Fruit fly (Drosophila melanogaster) whole organism, embryonic: ENCODE data around the gene HemK2.
A peak's percentile ranks its signal among the peaks of the same experiment; 100 is the strongest.

Source experiments
- CG10366 ChIP-seq: fragments of 200-800 bp; sonication (Bioruptor generic); IDR thresholded peaks from 2 replicates; pipeline ENCODE4 v1.3.6; 2022; ENCODE audit warnings: missing biosample characterization, missing genetic modification characterization
- CG10654 ChIP-seq: fragments of 200-800 bp; sonication (Bioruptor generic); optimal IDR thresholded peaks from 2 replicates; lab custom pipeline; 2016; ENCODE audit warnings: missing biosample characterization, missing genetic modification characterization
- CG11723 ChIP-seq: fragments of 200-800 bp; sonication (Bioruptor generic); optimal IDR thresholded peaks from 2 replicates; lab custom pipeline; 2017; ENCODE audit warnings: missing biosample characterization, mild to moderate bottlenecking, missing genetic modification characterization
- CG12155 ChIP-seq: fragments of 200-800 bp; sonication (Bioruptor generic); optimal IDR thresholded peaks from 3 replicates; lab custom pipeline; 2016; ENCODE audit warnings: missing biosample characterization, missing genetic modification characterization
- CG13287 ChIP-seq: fragments of 200-800 bp; sonication (Bioruptor generic); IDR thresholded peaks from 2 replicates; pipeline ENCODE4 v1.3.6; 2022; ENCODE audit warnings: missing biosample characterization, missing genetic modification characterization; ENCODE audit not compliant: partially characterized antibody
- CG14050 ChIP-seq: fragments of 200-800 bp; sonication (Bioruptor generic); IDR thresholded peaks from 3 replicates; pipeline ENCODE4 v1.3.6; 2022; ENCODE audit warnings: missing biosample characterization, missing genetic modification characterization
- CG15479 ChIP-seq: fragments of 200-800 bp; sonication (Bioruptor generic); optimal IDR thresholded peaks from 3 replicates; lab custom pipeline; 2019; ENCODE audit warnings: missing biosample characterization, mild to moderate bottlenecking, missing genetic modification characterization, moderate library complexity
- CG17385 ChIP-seq: fragments of 200-800 bp; sonication (Bioruptor generic); optimal IDR thresholded peaks from 3 replicates; lab custom pipeline; 2018; ENCODE audit warnings: missing biosample characterization, mild to moderate bottlenecking, missing genetic modification characterization
- CG17568 ChIP-seq: fragments of 200-800 bp; sonication (Bioruptor generic); optimal IDR thresholded peaks from 2 replicates; lab custom pipeline; 2018; ENCODE audit warnings: missing biosample characterization, mild to moderate bottlenecking, missing genetic modification characterization, moderate library complexity
- CG17802 ChIP-seq: fragments of 200-800 bp; sonication (Bioruptor generic); optimal IDR thresholded peaks from 2 replicates; lab custom pipeline; 2018; ENCODE audit warnings: missing biosample characterization, mild to moderate bottlenecking, missing genetic modification characterization, moderate library complexity
- CG31388 ChIP-seq: fragments of 200-800 bp; sonication (Bioruptor generic); optimal IDR thresholded peaks from 2 replicates; lab custom pipeline; 2016; ENCODE audit warnings: missing biosample characterization, missing genetic modification characterization
- CG34376 ChIP-seq: fragments of 200-800 bp; sonication (Bioruptor generic); optimal IDR thresholded peaks from 2 replicates; lab custom pipeline; 2018; ENCODE audit warnings: missing biosample characterization, mild to moderate bottlenecking, missing genetic modification characterization
- CG4707 ChIP-seq: fragments of 200-800 bp; sonication (Bioruptor generic); optimal IDR thresholded peaks from 2 replicates; lab custom pipeline; 2018; ENCODE audit warnings: missing biosample characterization, mild to moderate bottlenecking, missing genetic modification characterization, moderate library complexity
- CG4820 ChIP-seq: fragments of 200-800 bp; sonication (Bioruptor generic); optimal IDR thresholded peaks from 3 replicates; lab custom pipeline; 2016; ENCODE audit warnings: missing biosample characterization, missing genetic modification characterization
- CG6689 ChIP-seq: fragments of 200-800 bp; sonication (Bioruptor generic); IDR thresholded peaks from 2 replicates; pipeline ENCODE4 v1.3.6; 2022; ENCODE audit warnings: missing biosample characterization, missing genetic modification characterization
- CG8089 ChIP-seq: fragments of 200-800 bp; sonication (Bioruptor generic); optimal IDR thresholded peaks from 3 replicates; lab custom pipeline; 2016; ENCODE audit warnings: missing biosample characterization, missing genetic modification characterization
- CG9609 ChIP-seq: fragments of 200-800 bp; sonication (Bioruptor generic); optimal IDR thresholded peaks from 3 replicates; lab custom pipeline; 2016; ENCODE audit warnings: missing biosample characterization, missing genetic modification characterization
- D19A ChIP-seq: fragments of 200-800 bp; optimal IDR thresholded peaks from 3 replicates; lab custom pipeline; 2019; ENCODE audit warnings: missing biosample characterization, mild to moderate bottlenecking, missing genetic modification characterization, moderate library complexity
- Dref ChIP-seq: fragments of 200-800 bp; sonication (Bioruptor generic); IDR thresholded peaks from 2 replicates; pipeline ENCODE4 v1.3.6; 2022; ENCODE audit warnings: missing biosample characterization, missing genetic modification characterization
- E2f1 ChIP-seq: fragments of 200-800 bp; sonication (Bioruptor generic); IDR thresholded peaks from 2 replicates; pipeline ENCODE4 v1.3.6; 2022; ENCODE audit warnings: missing biosample characterization, missing genetic modification characterization
- Ets97D ChIP-seq: fragments of 200-800 bp; sonication (Bioruptor generic); optimal IDR thresholded peaks from 3 replicates; lab custom pipeline; 2016; ENCODE audit warnings: missing biosample characterization, missing genetic modification characterization
- Hmr ChIP-seq: fragments of 200-800 bp; sonication (Bioruptor generic); optimal IDR thresholded peaks from 3 replicates; lab custom pipeline; 2017; ENCODE audit warnings: mild to moderate bottlenecking, missing biosample characterization, missing genetic modification reagents, missing genetic modification characterization
- Nf-YB ChIP-seq: fragments of 200-800 bp; sonication (Bioruptor generic); optimal IDR thresholded peaks from 3 replicates; lab custom pipeline; 2019; ENCODE audit warnings: missing biosample characterization, mild to moderate bottlenecking, missing genetic modification characterization, moderate library complexity
- Nf-YC ChIP-seq: fragments of 200-800 bp; optimal IDR thresholded peaks from 3 replicates; lab custom pipeline; 2019; ENCODE audit warnings: missing biosample characterization, mild to moderate bottlenecking, missing genetic modification characterization, moderate library complexity
- Oaz ChIP-seq: fragments of 200-800 bp; sonication (Bioruptor generic); IDR thresholded peaks from 2 replicates; pipeline ENCODE4 v1.3.6; 2022; ENCODE audit warnings: missing biosample characterization, missing genetic modification characterization
- Sin3A ChIP-seq: fragments of >200 bp; optimal IDR thresholded peaks from 2 replicates; lab custom pipeline; 2018
- Spps ChIP-seq: fragments of 200-800 bp; sonication (Bioruptor generic); optimal IDR thresholded peaks from 2 replicates; lab custom pipeline; 2018; ENCODE audit warnings: missing biosample characterization, mild to moderate bottlenecking, missing genetic modification characterization
- Usf ChIP-seq: fragments of 200-800 bp; sonication (Bioruptor generic); optimal IDR thresholded peaks from 2 replicates; lab custom pipeline; 2017; ENCODE audit warnings: missing genotype, missing biosample characterization, missing genetic modification characterization
- chif ChIP-seq, 2 experiments: fragments of 200-800 bp; sonication (Bioruptor generic); optimal IDR thresholded peaks; 3 replicates each; lab custom pipeline; 2016; ENCODE audit warnings: missing biosample characterization in 2 of 2, missing genetic modification characterization in 2 of 2
- crc ChIP-seq: fragments of 200-800 bp; sonication (Bioruptor generic); optimal IDR thresholded peaks from 2 replicates; lab custom pipeline; 2016; ENCODE audit warnings: missing biosample characterization, missing genetic modification characterization
- crol ChIP-seq: fragments of 200-800 bp; sonication (Bioruptor generic); IDR thresholded peaks from 2 replicates; pipeline ENCODE4 v1.3.6; 2022; ENCODE audit warnings: missing biosample characterization, missing genetic modification characterization
- dati ChIP-seq: fragments of 200-800 bp; sonication (Bioruptor generic); IDR thresholded peaks from 2 replicates; pipeline ENCODE4 v1.3.6; 2022; ENCODE audit warnings: missing biosample characterization, missing genetic modification characterization
- gsb-n ChIP-seq: fragments of 200-800 bp; sonication (Bioruptor generic); optimal IDR thresholded peaks from 3 replicates; lab custom pipeline; 2018; ENCODE audit warnings: missing biosample characterization, mild to moderate bottlenecking, missing genetic modification characterization
- gt ChIP-seq: fragments of 200-800 bp; sonication (Bioruptor generic); IDR thresholded peaks from 2 replicates; pipeline ENCODE4 v1.3.6; 2022; ENCODE audit warnings: missing biosample characterization, missing genetic modification characterization
- jigr1 ChIP-seq: fragments of 200-800 bp; sonication (Bioruptor generic); IDR thresholded peaks from 3 replicates; pipeline ENCODE4 v1.3.6; 2022; ENCODE audit warnings: missing biosample characterization, missing genetic modification characterization
- jumu ChIP-seq: fragments of 200-800 bp; sonication (Bioruptor generic); optimal IDR thresholded peaks from 3 replicates; lab custom pipeline; 2016; ENCODE audit warnings: missing biosample characterization, missing genetic modification characterization
- lab ChIP-seq: fragments of 200-800 bp; sonication (Bioruptor generic); optimal IDR thresholded peaks from 3 replicates; lab custom pipeline; 2017; ENCODE audit warnings: missing biosample characterization, missing genetic modification characterization, mild to moderate bottlenecking, moderate library complexity, missing genetic modification reagents
- lbe ChIP-seq: fragments of 200-800 bp; sonication (Bioruptor generic); optimal IDR thresholded peaks from 2 replicates; lab custom pipeline; 2016; ENCODE audit warnings: missing biosample characterization, mild to moderate bottlenecking, missing genetic modification characterization
- mam ChIP-seq: fragments of 200-800 bp; sonication (Bioruptor generic); optimal IDR thresholded peaks from 3 replicates; lab custom pipeline; 2016; ENCODE audit warnings: missing biosample characterization, missing genetic modification characterization
- nom ChIP-seq: fragments of 200-800 bp; sonication (Bioruptor generic); optimal IDR thresholded peaks from 2 replicates; lab custom pipeline; 2017; ENCODE audit warnings: missing biosample characterization, missing genetic modification characterization, mild to moderate bottlenecking, moderate library complexity, missing genetic modification reagents
- pnt ChIP-seq: fragments of 200-800 bp; sonication (Bioruptor generic); optimal IDR thresholded peaks from 3 replicates; lab custom pipeline; 2016; ENCODE audit warnings: missing biosample characterization, missing genetic modification characterization
- ro ChIP-seq: fragments of 200-800 bp; sonication (Bioruptor generic); IDR thresholded peaks from 2 replicates; pipeline ENCODE4 v1.3.6; 2022; ENCODE audit warnings: missing biosample characterization, missing genetic modification characterization
- row ChIP-seq: fragments of 200-800 bp; sonication (Bioruptor generic); IDR thresholded peaks from 3 replicates; pipeline ENCODE4 v1.3.6; 2022; ENCODE audit warnings: missing biosample characterization, missing genetic modification characterization
- scrt ChIP-seq: fragments of 200-800 bp; sonication (Bioruptor generic); optimal IDR thresholded peaks from 2 replicates; lab custom pipeline; 2018; ENCODE audit warnings: missing biosample characterization, mild to moderate bottlenecking, missing genetic modification characterization, moderate library complexity
- slou ChIP-seq: fragments of 200-800 bp; sonication (Bioruptor generic); optimal IDR thresholded peaks from 3 replicates; lab custom pipeline; 2016; ENCODE audit warnings: missing biosample characterization, missing genetic modification characterization
- tio ChIP-seq: fragments of 200-800 bp; sonication (Bioruptor generic); optimal IDR thresholded peaks from 2 replicates; lab custom pipeline; 2017; ENCODE audit warnings: missing biosample characterization, missing genetic modification characterization, inconsistent platforms
- trh ChIP-seq: fragments of 200-800 bp; sonication (Bioruptor generic); optimal IDR thresholded peaks from 2 replicates; lab custom pipeline; 2016; ENCODE audit warnings: missing biosample characterization, missing genetic modification characterization
- unc-4 ChIP-seq: fragments of 200-800 bp; sonication (Bioruptor generic); IDR thresholded peaks from 2 replicates; pipeline ENCODE4 v1.3.6; 2022; ENCODE audit warnings: missing biosample characterization, missing genetic modification characterization; ENCODE audit not compliant: partially characterized antibody
- vnd ChIP-seq: fragments of 200-800 bp; sonication (Bioruptor generic); IDR thresholded peaks from 3 replicates; pipeline ENCODE4 v1.3.6; 2022; ENCODE audit warnings: missing biosample characterization, missing genetic modification characterization; ENCODE audit not compliant: partially characterized antibody
- zen2 ChIP-seq: fragments of 200-800 bp; sonication (Bioruptor generic); IDR thresholded peaks from 3 replicates; pipeline ENCODE4 v1.3.6; 2022; ENCODE audit warnings: missing biosample characterization, missing genetic modification characterization; ENCODE audit not compliant: partially characterized antibody

The HemK2 gene

dm6 chr2L:2754437-2755322 is 4.8 kb downstream of the HemK2 start (continued):
- peak; percentile 50 for TF ChIP-seq gsb-n
- peak; percentile 76 for TF ChIP-seq scrt (GFP tag; lab: Kevin White, UChicago)
- peak; percentile 63 for TF ChIP-seq Spps
- TF ChIP-seq jigr1: no peak
- peak; percentile 74 for TF ChIP-seq jumu (GFP tag; lab: Kevin White, UChicago)
- TF ChIP-seq lab (GFP tag; lab: Kevin White, UChicago): peak; percentile 90
- no peak for TF ChIP-seq CG31388 (GFP tag; lab: Kevin White, UChicago)
- peak; percentile 78 for TF ChIP-seq CG34376 (GFP tag; lab: Kevin White, UChicago)
- TF ChIP-seq Nf-YB (GFP tag; lab: Kevin White, UChicago): peak; percentile 54
- TF ChIP-seq CG4820 (GFP tag; lab: Kevin White, UChicago): peak; percentile 65
- peak; percentile 57 for TF ChIP-seq CG10654
- TF ChIP-seq crc (GFP tag; lab: Kevin White, UChicago): peak; percentile 83
- TF ChIP-seq tio: peak; percentile 59
- no peak for TF ChIP-seq vnd
- no peak for TF ChIP-seq Dref (GFP tag; lab: Robert Waterston, UW)
- peak; percentile 59 for TF ChIP-seq CG8089 (GFP tag; lab: Kevin White, UChicago)
- peak; percentile 77 for TF ChIP-seq CG17385 (GFP tag; lab: Kevin White, UChicago)
- no peak for TF ChIP-seq unc-4 (GFP tag; lab: Robert Waterston, UW)
- TF ChIP-seq ro: no peak
- TF ChIP-seq CG17568: peak; percentile 85
- TF ChIP-seq CG14050 (GFP tag; lab: Robert Waterston, UW): no peak
- no peak for TF ChIP-seq dati (GFP tag; lab: Robert Waterston, UW)
- peak; percentile 65 for TF ChIP-seq slou
- TF ChIP-seq row (GFP tag; lab: Robert Waterston, UW): no peak
- peak; percentile 29 to 73 for TF ChIP-seq chif (GFP tag; optimal IDR thresholded peaks at IDR 0.05; lab: Kevin White, UChicago)
- TF ChIP-seq CG6689 (GFP tag; lab: Robert Waterston, UW): no peak
- TF ChIP-seq crol (GFP tag; lab: Robert Waterston, UW): no peak
- TF ChIP-seq zen2: no peak
- peak; percentile 70 for TF ChIP-seq CG9609 (GFP tag; lab: Kevin White, UChicago)
- TF ChIP-seq Sin3A (lab: Kevin White, UChicago): no peak
- TF ChIP-seq CG17802: no peak
- no peak for TF ChIP-seq Oaz (GFP tag; lab: Robert Waterston, UW)
- no peak for TF ChIP-seq CG13287
- peak; percentile 81 for TF ChIP-seq nom (GFP tag; lab: Kevin White, UChicago)
- peak; percentile 82 for TF ChIP-seq CG11723 (GFP tag; lab: Kevin White, UChicago)
- peak; percentile 70 for TF ChIP-seq D19A
- no peak for TF ChIP-seq Ets97D (GFP tag; lab: Kevin White, UChicago)
- TF ChIP-seq lbe (GFP tag; lab: Kevin White, UChicago): no peak
- no peak for TF ChIP-seq E2f1 (GFP tag; lab: Robert Waterston, UW)
- peak; percentile 58 for TF ChIP-seq Nf-YC (tag; lab: Kevin White, UChicago)
- peak; percentile 88 for TF ChIP-seq CG4707 (GFP tag; lab: Kevin White, UChicago)
- TF ChIP-seq trh (GFP tag; lab: Kevin White, UChicago): peak; percentile 32
- peak; percentile 49 for TF ChIP-seq Usf (GFP tag; lab: Kevin White, UChicago)
- no peak for TF ChIP-seq gt (GFP tag; lab: Robert Waterston, UW)
- peak; percentile 86 for TF ChIP-seq Hmr (GFP tag; lab: Kevin White, UChicago)
- no peak for TF ChIP-seq CG10366 (GFP tag; lab: Robert Waterston, UW)
- peak; percentile 56 for TF ChIP-seq pnt (GFP tag; lab: Kevin White, UChicago)
- peak; percentile 62 for TF ChIP-seq CG12155 (GFP tag; lab: Kevin White, UChicago)
- TF ChIP-seq CG15479 (GFP tag; lab: Kevin White, UChicago): peak; percentile 50
- TF ChIP-seq mam: peak; percentile 79
